Worm (Caenorhabditis elegans) whole organism, L4 larva: ENCODE data around the gene C04C11.25.
A peak's percentile ranks its signal among the peaks of the same experiment; 100 is the strongest.

Experiments
- D1046.2 ChIP-seq: fragments of 200-800 bp; sonication (Bioruptor generic); IDR thresholded peaks from 2 replicates; pipeline ENCODE4 v1.3.6; 2022; ENCODE audit warnings: missing genetic modification characterization, missing compliant biosample characterization
- T20F7.1 ChIP-seq: fragments of 200-800 bp; sonication (Bioruptor generic); optimal IDR thresholded peaks from 2 replicates; lab custom pipeline; 2018; ENCODE audit warnings: mild to moderate bottlenecking, missing genetic modification characterization, missing compliant biosample characterization
- Y48G9A.11 ChIP-seq: fragments of 200-800 bp; sonication (Bioruptor generic); IDR thresholded peaks from 2 replicates; pipeline ENCODE4 v1.3.6; 2022; ENCODE audit warnings: missing genetic modification reagents, missing genetic modification characterization, missing compliant biosample characterization
- aha-1 ChIP-seq: fragments of 150-350 bp; peaks from one replicate; lab custom pipeline; 2014; ENCODE audit warnings: missing biosample characterization, missing genetic modification characterization
- aly-2 ChIP-seq: sonication (generic microtip); optimal IDR thresholded peaks from 2 replicates; lab custom pipeline; 2018; ENCODE audit warnings: missing biosample characterization, missing genetic modification characterization
- arid-1 ChIP-seq: fragments of 200-800 bp; sonication (Bioruptor generic); conservative IDR thresholded peaks from 2 replicates; pipeline ENCODE4 v1.3.6; 2022; ENCODE audit warnings: missing genetic modification reagents, missing genetic modification characterization, missing compliant biosample characterization
- ceh-20 ChIP-seq: fragments of 200-800 bp; sonication (Bioruptor generic); IDR thresholded peaks from 2 replicates; pipeline ENCODE4 v1.3.6; 2022; ENCODE audit warnings: missing genetic modification reagents, missing genetic modification characterization, missing compliant biosample characterization
- ceh-82 ChIP-seq: sonication (generic microtip); optimal IDR thresholded peaks from 2 replicates; lab custom pipeline; 2017; ENCODE audit warnings: missing biosample characterization, missing genetic modification characterization
- ctbp-1 ChIP-seq: fragments of 200-800 bp; sonication (Bioruptor generic); IDR thresholded peaks from 2 replicates; pipeline ENCODE4 v1.3.6; 2022; ENCODE audit warnings: missing genetic modification reagents, missing genetic modification characterization, missing compliant biosample characterization
- daf-12 ChIP-seq: fragments of 150-350 bp; optimal IDR thresholded peaks from 2 replicates; lab custom pipeline; 2014; ENCODE audit warnings: missing biosample characterization, missing genetic modification reagents, missing genetic modification characterization
- daf-16 ChIP-seq, 3 experiments: sonication (generic microtip); optimal IDR thresholded peaks; 2 replicates each; lab custom pipeline; 2016 to 2017; ENCODE audit warnings: missing genetic modification characterization in 3 of 3, missing genetic modification reagents in 3 of 3, mild to moderate bottlenecking in 2 of 3, missing compliant biosample characterization in 2 of 3, missing biosample characterization in 1 of 3, moderate library complexity in 1 of 3
- daf-19 ChIP-seq: fragments of 200-800 bp; sonication (Bioruptor generic); conservative IDR thresholded peaks from 2 replicates; pipeline ENCODE4 v1.3.6; 2022; ENCODE audit warnings: missing genetic modification characterization, missing compliant biosample characterization
- daf-8 ChIP-seq: fragments of 200-800 bp; sonication (Bioruptor generic); IDR thresholded peaks from 2 replicates; pipeline ENCODE4 v1.3.6; 2022; ENCODE audit warnings: missing genetic modification characterization, missing compliant biosample characterization
- dmd-8 ChIP-seq: fragments of 200-800 bp; sonication (Bioruptor generic); IDR thresholded peaks from 2 replicates; pipeline ENCODE4 v1.3.6; 2022; ENCODE audit warnings: missing genetic modification characterization, missing compliant biosample characterization
- duxl-1 ChIP-seq: sonication (generic microtip); optimal IDR thresholded peaks from 2 replicates; lab custom pipeline; 2016; ENCODE audit warnings: mild to moderate bottlenecking, missing genetic modification characterization, moderate library complexity, missing compliant biosample characterization; ENCODE audit not compliant: poor library complexity
- egl-27 ChIP-seq: sonication (generic microtip); optimal IDR thresholded peaks from 3 replicates; lab custom pipeline; 2017; ENCODE audit warnings: missing biosample characterization, missing genetic modification reagents, missing genetic modification characterization
- egl-43 ChIP-seq: fragments of 200-800 bp; sonication (Bioruptor generic); IDR thresholded peaks from 2 replicates; pipeline ENCODE4 v1.3.6; 2022; ENCODE audit warnings: missing genetic modification reagents, missing genetic modification characterization, missing compliant biosample characterization
- fkh-10 ChIP-seq: fragments of 150-350 bp; optimal IDR thresholded peaks from 2 replicates; lab custom pipeline; 2014; ENCODE audit warnings: missing biosample characterization, missing genetic modification reagents, missing genetic modification characterization
- gei-8 ChIP-seq: fragments of 200-800 bp; sonication (Bioruptor generic); optimal IDR thresholded peaks from 2 replicates; lab custom pipeline; 2018; ENCODE audit warnings: mild to moderate bottlenecking, missing genetic modification characterization, missing compliant biosample characterization
- hif-1 ChIP-seq, 2 experiments: sonication (generic microtip); optimal IDR thresholded peaks; 2 replicates each; lab custom pipeline; 2016 to 2017; ENCODE audit warnings: missing compliant biosample characterization in 2 of 2, missing genetic modification characterization in 2 of 2, missing genetic modification reagents in 2 of 2, missing genotype in 2 of 2, mild to moderate bottlenecking in 1 of 2
- hlh-11 ChIP-seq: fragments of 200-800 bp; sonication (Bioruptor generic); optimal IDR thresholded peaks from 2 replicates; lab custom pipeline; 2018; ENCODE audit warnings: mild to moderate bottlenecking, missing genetic modification characterization, missing compliant biosample characterization
- hlh-30 ChIP-seq: sonication (generic microtip); optimal IDR thresholded peaks from 2 replicates; lab custom pipeline; 2017; ENCODE audit warnings: antibody characterized with exemption, mild to moderate bottlenecking, missing genetic modification characterization, missing compliant biosample characterization; ENCODE audit not compliant: insufficient read depth
- lim-7 ChIP-seq: fragments of 200-800 bp; sonication (Bioruptor generic); IDR thresholded peaks from 2 replicates; pipeline ENCODE4 v1.3.6; 2022; ENCODE audit warnings: missing genetic modification characterization, missing compliant biosample characterization
- lin-1 ChIP-seq: fragments of 200-800 bp; sonication (Bioruptor generic); IDR thresholded peaks from 2 replicates; pipeline ENCODE4 v1.3.6; 2022; ENCODE audit warnings: missing genetic modification reagents, missing genetic modification characterization, missing compliant biosample characterization
- lin-29 ChIP-seq: fragments of 200-800 bp; sonication (Bioruptor generic); IDR thresholded peaks from 2 replicates; pipeline ENCODE4 v1.3.6; 2022; ENCODE audit warnings: missing genetic modification reagents, missing genetic modification characterization, missing compliant biosample characterization
- lin-38 ChIP-seq: fragments of 200-800 bp; sonication (Bioruptor generic); IDR thresholded peaks from 2 replicates; pipeline ENCODE4 v1.3.6; 2022; ENCODE audit warnings: missing genetic modification reagents, missing genetic modification characterization, missing compliant biosample characterization
- lin-39 ChIP-seq: fragments of 150-350 bp; optimal IDR thresholded peaks from 2 replicates; lab custom pipeline; 2014; ENCODE audit warnings: missing biosample characterization, missing genetic modification reagents, missing genetic modification characterization
- madf-9 ChIP-seq: fragments of 200-800 bp; sonication (Bioruptor generic); conservative IDR thresholded peaks from 2 replicates; pipeline ENCODE4 v1.3.6; 2022; ENCODE audit warnings: missing genetic modification reagents, missing genetic modification characterization, missing compliant biosample characterization
- mep-1 ChIP-seq: fragments of 150-350 bp; sonication (generic microtip); optimal IDR thresholded peaks from 3 replicates; lab custom pipeline; 2014; ENCODE audit warnings: missing biosample characterization, missing genetic modification characterization
- mxl-3 ChIP-seq: fragments of 200-800 bp; sonication (Bioruptor generic); optimal IDR thresholded peaks from 2 replicates; lab custom pipeline; 2018; ENCODE audit warnings: mild to moderate bottlenecking, missing genetic modification characterization, missing compliant biosample characterization
- pha-4 ChIP-seq, 2 experiments: fragments of 150-350 bp in 1 of 2; fragments of 200-800 bp in 1 of 2; sonication (Bioruptor generic) in 1 of 2; IDR thresholded peaks in 1 of 2; optimal IDR thresholded peaks in 1 of 2; 2 replicates each; pipeline versions ENCODE4 v1.3.6 to Lab custom; 2014 to 2022; ENCODE audit warnings: missing genetic modification characterization in 2 of 2, missing genetic modification reagents in 2 of 2, missing biosample characterization in 1 of 2, missing compliant biosample characterization in 1 of 2
- saeg-2 ChIP-seq: fragments of 200-800 bp; sonication (Bioruptor generic); IDR thresholded peaks from 2 replicates; pipeline ENCODE4 v1.3.6; 2022; ENCODE audit warnings: missing genetic modification reagents, missing genetic modification characterization, missing compliant biosample characterization
- sdz-12 ChIP-seq: fragments of 200-800 bp; sonication (Bioruptor generic); optimal IDR thresholded peaks from 2 replicates; lab custom pipeline; 2018; ENCODE audit warnings: mild to moderate bottlenecking, missing genetic modification characterization, missing compliant biosample characterization
- snpc-4 ChIP-seq: fragments of 150-350 bp; optimal IDR thresholded peaks from 2 replicates; lab custom pipeline; 2014; ENCODE audit warnings: missing biosample characterization, missing genetic modification characterization
- tag-97 ChIP-seq: fragments of 200-800 bp; sonication (Bioruptor generic); IDR thresholded peaks from 2 replicates; pipeline ENCODE4 v1.3.6; 2022; ENCODE audit warnings: missing genetic modification characterization, missing compliant biosample characterization
- unc-130 ChIP-seq: sonication (generic microtip); optimal IDR thresholded peaks from 2 replicates; lab custom pipeline; 2016; ENCODE audit warnings: missing genetic modification reagents, missing genetic modification characterization, missing compliant biosample characterization
- unc-62 ChIP-seq, 3 experiments: fragments of 150-350 bp in 1 of 3; sonication (generic microtip); optimal IDR thresholded peaks in 2 of 3; peaks in 1 of 3; 1 replicate in 1 of 3; 2 replicates in 2 of 3; lab custom pipeline; 2014 to 2017; ENCODE audit warnings: missing biosample characterization in 3 of 3, missing genetic modification characterization in 3 of 3, missing genetic modification reagents in 3 of 3, missing genotype in 1 of 3
- zag-1 ChIP-seq: fragments of 150-350 bp; optimal IDR thresholded peaks from 2 replicates; lab custom pipeline; 2014; ENCODE audit warnings: missing biosample characterization, missing genetic modification characterization
- zfp-2 ChIP-seq: sonication (generic microtip); optimal IDR thresholded peaks from 2 replicates; lab custom pipeline; 2016; ENCODE audit warnings: mild to moderate bottlenecking, missing genetic modification characterization, missing compliant biosample characterization
- zip-11 ChIP-seq: fragments of 200-800 bp; sonication (Bioruptor generic); IDR thresholded peaks from 2 replicates; pipeline ENCODE4 v1.3.6; 2022; ENCODE audit warnings: missing genetic modification characterization, missing compliant biosample characterization
- zip-2 ChIP-seq: fragments of 150-350 bp; optimal IDR thresholded peaks from 2 replicates; lab custom pipeline; 2014; ENCODE audit warnings: missing biosample characterization, missing genetic modification characterization
- ztf-11 ChIP-seq: fragments of 150-350 bp; optimal IDR thresholded peaks from 2 replicates; lab custom pipeline; 2014; ENCODE audit warnings: missing biosample characterization, missing genetic modification characterization

The C04C11.25 gene

ce11 chrX:14053754-14054153 is 38.5 kb upstream of the C04C11.25 start:
- TF ChIP-seq dmd-8 (GFP tag; lab: Robert Waterston, UW) (0 out of 2 replicates have a peak, but pooled peaks have one; percentile 5), zip-2 (tag; lab: Kevin White, UChicago) (no peak), unc-62 (GFP tag; optimal IDR thresholded peaks at IDR 0.05 in 1 of 2; lab: Kevin White, UChicago) (peak in 1 of 2 experiments; percentile 93), unc-62 (tag; optimal IDR thresholded peaks at IDR 0.05; lab: Kevin White, UChicago) (no peak), aha-1 (tag; lab: Kevin White, UChicago) (peak; percentile 63)

- TF ChIP-seq Y48G9A.11 (GFP tag; lab: Robert Waterston, UW) (no peak), lin-38 (GFP tag; lab: Robert Waterston, UW) (no peak), tag-97 (GFP tag; lab: Robert Waterston, UW) (no peak), mep-1 (tag; lab: Kevin White, UChicago) (no peak), zag-1 (tag; lab: Kevin White, UChicago) (no peak), T20F7.1 (GFP tag; lab: Kevin White, UChicago) (no peak), zip-2 (tag; lab: Kevin White, UChicago) (no peak), ceh-20 (GFP tag; lab: Robert Waterston, UW) (no peak), duxl-1 (no peak), hif-1 (tag; optimal IDR thresholded peaks at IDR 0.05; lab: Kevin White, UChicago) (no peak), lin-39 (tag; lab: Kevin White, UChicago) (no peak), mxl-3 (GFP tag; lab: Kevin White, UChicago) (no peak), ztf-11 (tag; lab: Kevin White, UChicago) (no peak), madf-9 (no peak), lin-29 (GFP tag; lab: Robert Waterston, UW) (no peak), zip-11 (no peak), arid-1 (GFP tag; lab: Robert Waterston, UW) (no peak)
Observed at ce11 chrX:14049235-14049634, 34.0 kb upstream of the C04C11.25 start, which contains the start of gene dyc-1. Gene dyc-1, plus strand, starts transcription at chrX:14049535.

ce11 chrX:14047609-14048008 is 32.3 kb upstream of the C04C11.25 start:
- no peak for TF ChIP-seq daf-12 (tag; lab: Kevin White, UChicago)
- peak in 1 of 2 experiments; percentile 8 for TF ChIP-seq unc-62 (GFP tag; optimal IDR thresholded peaks at IDR 0.05 in 1 of 2; lab: Kevin White, UChicago)
- TF ChIP-seq unc-62 (tag; optimal IDR thresholded peaks at IDR 0.05; lab: Kevin White, UChicago), result no peak
- TF ChIP-seq ctbp-1 (GFP tag; lab: Robert Waterston, UW), result peak; percentile 58; the same call in 1 of the 2 replicates
- TF ChIP-seq fkh-10 (GFP tag; lab: Kevin White, UChicago), result peak; percentile 81

ce11 chrX:14044362-14044761 is 29.1 kb upstream of the C04C11.25 start:
- no peak for TF ChIP-seq snpc-4 (tag; lab: Kevin White, UChicago)
- no peak for TF ChIP-seq egl-43 (GFP tag; lab: Robert Waterston, UW)
- TF ChIP-seq hif-1 (tag; optimal IDR thresholded peaks at IDR 0.05; lab: Kevin White, UChicago), result no peak
- no peak for TF ChIP-seq duxl-1
- TF ChIP-seq Y48G9A.11 (GFP tag; lab: Robert Waterston, UW), result no peak
- no peak for TF ChIP-seq ceh-82 (tag; lab: Kevin White, UChicago)
- no peak for TF ChIP-seq mep-1 (tag; lab: Kevin White, UChicago)
- TF ChIP-seq D1046.2 (GFP tag; lab: Robert Waterston, UW), result no peak
- no peak for TF ChIP-seq pha-4 (GFP tag; IDR thresholded peaks at IDR 0.05; lab: Robert Waterston, UW)
- TF ChIP-seq pha-4 (tag; optimal IDR thresholded peaks at IDR 0.05; lab: Kevin White, UChicago), result no peak
- no peak for TF ChIP-seq sdz-12 (GFP tag; lab: Kevin White, UChicago)
- TF ChIP-seq ceh-20 (GFP tag; lab: Robert Waterston, UW), result peak; percentile 68
- TF ChIP-seq hlh-30 (tag; lab: Kevin White, UChicago), result peak; percentile 16
- TF ChIP-seq lin-38 (GFP tag; lab: Robert Waterston, UW), result no peak
- no peak for TF ChIP-seq gei-8 (GFP tag; lab: Kevin White, UChicago)
- no peak for TF ChIP-seq egl-27 (tag; lab: Kevin White, UChicago)
- no peak for TF ChIP-seq T20F7.1 (GFP tag; lab: Kevin White, UChicago)
- no peak for TF ChIP-seq aly-2 (tag; lab: Kevin White, UChicago)
- peak in 1 of 2 experiments; percentile 80 for TF ChIP-seq unc-62 (GFP tag; optimal IDR thresholded peaks at IDR 0.05 in 1 of 2; lab: Kevin White, UChicago)
- TF ChIP-seq unc-62 (tag; optimal IDR thresholded peaks at IDR 0.05; lab: Kevin White, UChicago), result no peak
- TF ChIP-seq saeg-2 (GFP tag; lab: Robert Waterston, UW), result no peak
- peak; percentile 12 for TF ChIP-seq hlh-11
- no peak for TF ChIP-seq zip-11
- no peak for TF ChIP-seq unc-130 (GFP tag; lab: Kevin White, UChicago)
- no peak for TF ChIP-seq daf-16 (GFP tag; optimal IDR thresholded peaks at IDR 0.05; lab: Kevin White, UChicago)
- no peak for TF ChIP-seq daf-16 (tag; optimal IDR thresholded peaks at IDR 0.05; lab: Kevin White, UChicago)
- TF ChIP-seq daf-8 (GFP tag; lab: Robert Waterston, UW), result no peak
- no peak for TF ChIP-seq zfp-2 (tag; lab: Kevin White, UChicago)
- TF ChIP-seq lin-1 (GFP tag; lab: Robert Waterston, UW), result no peak
- no peak for TF ChIP-seq daf-19 (GFP tag; lab: Robert Waterston, UW)
- TF ChIP-seq lim-7, result no peak
